Worm (Caenorhabditis elegans) whole organism, L2 larva: ENCODE results near the gene drh-1.

ENCODE experiments used
- R02D3.7 ChIP-seq: fragments of 150-350 bp; optimal IDR thresholded peaks from 2 replicates; lab custom pipeline; 2014; ENCODE audit warnings: missing biosample characterization, missing genetic modification characterization
- ama-1 ChIP-seq: fragments of 150-350 bp; optimal IDR thresholded peaks from 2 replicates; lab custom pipeline; 2018; ENCODE audit warnings: inconsistent platforms
- ceh-82 ChIP-seq: fragments of 150-350 bp; optimal IDR thresholded peaks from 2 replicates; lab custom pipeline; 2014; ENCODE audit warnings: missing biosample characterization, missing genetic modification characterization
- lsy-2 ChIP-seq, 2 experiments: fragments of 150-350 bp in 1 of 2; sonication (generic microtip) in 1 of 2; optimal IDR thresholded peaks; 2 replicates each; lab custom pipeline; 2014 to 2017; ENCODE audit warnings: missing biosample characterization in 2 of 2, missing genetic modification characterization in 2 of 2
- nhr-12 ChIP-seq: fragments of 150-350 bp; optimal IDR thresholded peaks from 2 replicates; lab custom pipeline; 2014; ENCODE audit warnings: missing biosample characterization, missing genetic modification characterization
- snpc-4 ChIP-seq: fragments of 150-350 bp; optimal IDR thresholded peaks from 2 replicates; lab custom pipeline; 2014; ENCODE audit warnings: missing biosample characterization, missing genetic modification characterization
- unc-62 ChIP-seq: fragments of 150-350 bp; optimal IDR thresholded peaks from 2 replicates; lab custom pipeline; 2014; ENCODE audit warnings: missing biosample characterization, missing genetic modification reagents, missing genetic modification characterization
- ztf-4 ChIP-seq: fragments of 150-350 bp; optimal IDR thresholded peaks from 2 replicates; lab custom pipeline; 2014; ENCODE audit warnings: missing biosample characterization, missing genetic modification characterization

DNA sequence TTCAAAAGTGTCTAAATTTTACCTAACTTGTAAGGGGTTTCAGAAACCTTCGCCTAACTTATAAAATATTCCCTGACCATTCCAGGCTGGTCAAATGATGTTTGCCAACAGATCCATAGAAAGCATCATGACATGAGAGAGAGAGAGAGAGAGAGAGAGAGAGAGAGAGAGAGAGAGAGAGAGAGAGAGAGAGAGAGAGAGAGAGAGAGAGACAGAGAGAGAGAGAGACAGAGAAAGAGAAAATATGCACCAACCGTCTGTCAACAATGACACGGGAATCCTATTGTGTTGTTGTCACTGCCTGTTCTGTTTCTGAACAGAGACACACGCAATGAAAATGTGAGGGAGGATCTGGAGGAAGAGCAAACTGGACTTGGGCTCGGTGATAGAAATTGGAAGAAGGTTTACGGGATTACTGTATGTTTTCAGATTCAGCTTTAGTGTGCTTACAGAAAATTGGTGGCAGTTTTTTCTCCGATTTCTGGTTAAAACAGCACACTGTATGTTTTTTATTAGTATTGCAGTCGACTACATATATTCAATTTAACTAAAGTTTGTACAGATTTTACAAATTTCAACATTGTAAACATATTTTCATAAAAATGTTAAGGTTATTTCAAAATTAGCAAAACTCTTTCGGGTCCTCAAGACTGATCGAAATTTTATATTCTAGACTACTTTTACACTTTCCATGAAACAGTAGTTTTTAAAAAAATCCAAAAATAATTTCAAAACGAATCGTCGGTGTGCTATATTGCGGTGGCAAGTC lies 37.0 kb downstream of the drh-1 start:
- TF ChIP-seq R02D3.7 (tag; lab: Kevin White, UChicago): no peak
- TF ChIP-seq lsy-2 (tag; optimal IDR thresholded peaks at IDR 0.05; lab: Kevin White, UChicago): no peak
- no peak for TF ChIP-seq ceh-82
- no peak for TF ChIP-seq snpc-4
- TF ChIP-seq ama-1 (lab: Kevin White, UChicago): no peak
- no peak for TF ChIP-seq ztf-4 (tag; lab: Kevin White, UChicago)
- no peak for TF ChIP-seq unc-62 (GFP tag; lab: Kevin White, UChicago)
- TF ChIP-seq nhr-12 (tag; lab: Kevin White, UChicago): no peak
